Fruit fly (Drosophila melanogaster): ENCODE results near the gene RpL30.
A peak's percentile ranks its signal among the peaks of the same experiment; 100 is the strongest.

RpL30 gene

DNA sequence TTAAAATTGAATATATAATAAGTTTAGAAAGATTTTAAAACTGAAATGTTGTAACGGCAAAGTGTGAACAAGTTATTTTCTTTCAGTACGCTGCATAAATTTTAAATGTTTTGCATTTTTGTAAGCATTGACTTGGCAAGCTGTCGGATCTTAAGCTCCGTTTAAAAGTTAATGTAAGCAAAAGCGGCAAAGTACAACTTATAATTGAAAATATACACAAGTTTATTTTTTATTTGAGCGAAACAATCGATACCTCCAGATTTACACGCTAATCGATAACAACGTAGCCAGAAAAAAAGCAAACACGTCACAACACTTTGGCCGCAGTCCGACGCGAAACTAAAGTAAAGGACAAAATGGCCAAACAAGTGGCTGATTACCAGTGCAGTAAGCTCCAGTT lies 32.5 kb upstream of the RpL30 start, which contains the start of gene Catsup (continued):
- TF ChIP-seq Pdp1 (GFP tag; optimal IDR thresholded peaks at IDR 0.05) (no peak), tll (GFP tag; optimal IDR thresholded peaks at IDR 0.05) (no peak), Doc3 (GFP tag; IDR thresholded peaks at IDR 0.05; ENCODE audit: partially characterized antibody) (peak; percentile 78), Bteb2 (GFP tag; optimal IDR thresholded peaks at IDR 0.05) (no peak), CG10979 (tag; optimal IDR thresholded peaks at IDR 0.05) (no peak), org-1 (GFP tag; optimal IDR thresholded peaks at IDR 0.05) (no peak), Sry-δ (GFP tag; optimal IDR thresholded peaks at IDR 0.05) (peak; percentile 61), Hr78 (GFP tag; optimal IDR thresholded peaks at IDR 0.05) (no peak), CG3407 (GFP tag; optimal IDR thresholded peaks at IDR 0.05) (no peak), p53 (GFP tag; optimal IDR thresholded peaks at IDR 0.05) (no peak), CG16815 (GFP tag; optimal IDR thresholded peaks at IDR 0.05) (no peak), CG16779 (GFP tag; IDR thresholded peaks at IDR 0.05) (no peak), CG1647 (GFP tag; optimal IDR thresholded peaks at IDR 0.05) (no peak), CG12744 (GFP tag; optimal IDR thresholded peaks at IDR 0.05) (no peak), slp2 (GFP tag; optimal IDR thresholded peaks at IDR 0.05) (no peak), CG18011 (GFP tag; optimal IDR thresholded peaks at IDR 0.05) (no peak), vfl (GFP tag; optimal IDR thresholded peaks at IDR 0.05) (no peak), CG4820 (GFP tag; optimal IDR thresholded peaks at IDR 0.05) (no peak), zfh2 (GFP tag; optimal IDR thresholded peaks at IDR 0.05) (no peak), bigmax (GFP tag; optimal IDR thresholded peaks at IDR 0.05) (no peak), Meics (GFP tag; optimal IDR thresholded peaks at IDR 0.05) (no peak), bab2 (GFP tag; optimal IDR thresholded peaks at IDR 0.05) (no peak), CG4360 (GFP tag; IDR thresholded peaks at IDR 0.05) (no peak), fu2 (GFP tag; optimal IDR thresholded peaks at IDR 0.05) (no peak), CG12104 (GFP tag; optimal IDR thresholded peaks at IDR 0.05) (no peak), ci (GFP tag; IDR thresholded peaks at IDR 0.05) (no peak), CG33557 (GFP tag; optimal IDR thresholded peaks at IDR 0.05) (no peak), CG10462 (GFP tag; optimal IDR thresholded peaks at IDR 0.05) (no peak), twi (tag; optimal IDR thresholded peaks at IDR 0.05) (no peak), CG34224 (GFP tag; IDR thresholded peaks at IDR 0.05; ENCODE audit: partially characterized antibody) (peak; percentile 58), usp (GFP tag; optimal IDR thresholded peaks at IDR 0.05) (no peak), Rfx (GFP tag; IDR thresholded peaks at IDR 0.05) (no peak), sc (optimal IDR thresholded peaks at IDR 0.05) (no peak), sc (GFP tag; optimal IDR thresholded peaks at IDR 0.05) (no peak), dmrt99B (tag; optimal IDR thresholded peaks at IDR 0.05) (no peak), cg (GFP tag; optimal IDR thresholded peaks at IDR 0.05) (no peak), sna (GFP tag; IDR thresholded peaks at IDR 0.05; ENCODE audit: partially characterized antibody) (peak; percentile 78), Spps (tag; optimal IDR thresholded peaks at IDR 0.05) (no peak), CG13424 (tag; optimal IDR thresholded peaks at IDR 0.05) (no peak), CG7372 (GFP tag; IDR thresholded peaks at IDR 0.05) (no peak), Doc2 (GFP tag; IDR thresholded peaks at IDR 0.05) (no peak), CG11696 (GFP tag; IDR thresholded peaks at IDR 0.05) (no peak), Gug (GFP tag; IDR thresholded peaks at IDR 0.05) (no peak), CG11723 (GFP tag; optimal IDR thresholded peaks at IDR 0.05) (no peak), trh (GFP tag; optimal IDR thresholded peaks at IDR 0.05) (no peak), repo (GFP tag; optimal IDR thresholded peaks at IDR 0.05) (no peak), CG7745 (tag; optimal IDR thresholded peaks at IDR 0.05) (no peak), CG13894 (tag; optimal IDR thresholded peaks at IDR 0.05) (no peak), Nf-YB (GFP tag; optimal IDR thresholded peaks at IDR 0.05) (no peak), CG15269 (tag; optimal IDR thresholded peaks at IDR 0.05) (no peak), CG7357 (GFP tag; IDR thresholded peaks at IDR 0.05) (peak; percentile 82), crp (GFP tag; optimal IDR thresholded peaks at IDR 0.05) (no peak)

Measured in whole organism, embryonic.